Fruit fly (Drosophila melanogaster) whole organism, embryonic: Measurements from ENCODE around the gene ND-B17.
"Not testable (repeated sequence)": the region's sequence is repeated elsewhere in the genome, so short reads cannot be mapped to it uniquely, and the experiment has no call there.

Source experiments
- CG12071 ChIP-seq: fragments of 200-800 bp; sonication (Bioruptor generic); optimal IDR thresholded peaks from 3 replicates; lab custom pipeline; 2018; ENCODE audit warnings: missing biosample characterization, mild to moderate bottlenecking, missing genetic modification characterization
- CG31224 ChIP-seq: fragments of 200-800 bp; sonication (Bioruptor generic); IDR thresholded peaks from 2 replicates; pipeline ENCODE4 v1.3.6; 2022; ENCODE audit warnings: missing biosample characterization, missing genetic modification characterization
- da ChIP-seq: fragments of 200-800 bp; sonication (Bioruptor generic); optimal IDR thresholded peaks from 2 replicates; lab custom pipeline; 2016; ENCODE audit warnings: missing biosample characterization, missing genetic modification characterization

Gene ND-B17

dm6 chr2L:15704871-15705270, 46.0 kb downstream of the ND-B17 start, which contains the start of gene CG31827:
Gene CG31827 (plus strand): TSS chr2L:15705171.
- not testable (repeated sequence) for TF ChIP-seq CG31224 (GFP tag; lab: Robert Waterston, UW); da (GFP tag; lab: Kevin White, UChicago); CG12071 (GFP tag; lab: Kevin White, UChicago)
- TF ChIP-seq, all 482 proteins: peak for 0; not testable (repeated sequence) for 482
